Worm (Caenorhabditis elegans): Measurements from ENCODE around the gene fat-5.

The fat-5 gene

ce11 chrV:17707022-17707421 is 17.8 kb upstream of the fat-5 start, which contains the start of gene srh-31:
srh-31 (plus strand) TSS chrV:17707322.
- TF ChIP-seq fkh-8 (tag; optimal IDR thresholded peaks at IDR 0.05) (no peak), mef-2 (tag; optimal IDR thresholded peaks at IDR 0.05) (no peak), skn-1 (tag; optimal IDR thresholded peaks at IDR 0.05) (no peak), elt-2 (tag; optimal IDR thresholded peaks at IDR 0.05) (no peak), ces-1 (GFP tag; optimal IDR thresholded peaks at IDR 0.05) (no peak), dpl-1 (GFP tag; optimal IDR thresholded peaks at IDR 0.05) (no peak), nhr-76 (tag; optimal IDR thresholded peaks at IDR 0.05) (no peak), elt-3 (tag; optimal IDR thresholded peaks at IDR 0.05) (no peak), blmp-1 (tag; optimal IDR thresholded peaks at IDR 0.05) (no peak), ceh-63 (GFP tag; optimal IDR thresholded peaks at IDR 0.05) (no peak), lsy-2 (tag; optimal IDR thresholded peaks at IDR 0.05) (no peak), hlh-17 (GFP tag; optimal IDR thresholded peaks at IDR 0.05; ENCODE audit: borderline replicate concordance) (no peak), nhr-90 (tag; optimal IDR thresholded peaks at IDR 0.05; ENCODE audit: poor library complexity) (no peak), lin-39 (tag; optimal IDR thresholded peaks at IDR 0.05) (no peak), unc-62 (GFP tag; optimal IDR thresholded peaks at IDR 0.05) (no peak), fkh-10 (GFP tag; optimal IDR thresholded peaks at IDR 0.05) (no peak), lin-13 (GFP tag; optimal IDR thresholded peaks at IDR 0.05) (no peak), zip-4 (GFP tag; optimal IDR thresholded peaks at IDR 0.05) (no peak), nhr-71 (tag; optimal IDR thresholded peaks at IDR 0.05) (no peak), ama-1 (optimal IDR thresholded peaks at IDR 0.05) (no peak)

- no peak for TF ChIP-seq hpl-2 (GFP tag; optimal IDR thresholded peaks at IDR 0.05)
- no peak for TF ChIP-seq nhr-76 (tag; optimal IDR thresholded peaks at IDR 0.05)
- TF ChIP-seq unc-30 (tag; optimal IDR thresholded peaks at IDR 0.05): no peak
- no peak for TF ChIP-seq ceh-90 (tag; optimal IDR thresholded peaks at IDR 0.05)
- no peak for TF ChIP-seq pax-3 (tag; optimal IDR thresholded peaks at IDR 0.05)
- TF ChIP-seq nhr-19 (GFP tag; conservative IDR thresholded peaks at IDR 0.05): no peak
- TF ChIP-seq sup-37 (GFP tag; optimal IDR thresholded peaks at IDR 0.05): no peak
- no peak for TF ChIP-seq sptf-1 (tag; optimal IDR thresholded peaks at IDR 0.05)
- no peak for TF ChIP-seq swsn-7 (tag; optimal IDR thresholded peaks at IDR 0.05)
- TF ChIP-seq F16B12.6 (tag; optimal IDR thresholded peaks at IDR 0.05): no peak
- no peak for TF ChIP-seq Y116A8C.19 (tag; optimal IDR thresholded peaks at IDR 0.05; ENCODE audit: borderline replicate concordance)
- no peak for TF ChIP-seq unc-62 (GFP tag; optimal IDR thresholded peaks at IDR 0.05)
- no peak for TF ChIP-seq lin-15B (tag; optimal IDR thresholded peaks at IDR 0.05)
- TF ChIP-seq ceh-8 (GFP tag; optimal IDR thresholded peaks at IDR 0.05): no peak
- no peak for TF ChIP-seq ces-1 (GFP tag; optimal IDR thresholded peaks at IDR 0.05)
- no peak for TF ChIP-seq mdl-1 (tag; optimal IDR thresholded peaks at IDR 0.05)
- TF ChIP-seq jun-1 (tag; optimal IDR thresholded peaks at IDR 0.05): no peak
- TF ChIP-seq mab-9 (GFP tag; IDR thresholded peaks at IDR 0.05): no peak
- TF ChIP-seq egl-27 (tag; optimal IDR thresholded peaks at IDR 0.05): no peak
- no peak for TF ChIP-seq nhr-11 (tag; optimal IDR thresholded peaks at IDR 0.05)
These were observed 12.5 kb upstream of the fat-5 start for ce11 chrV:17712349-17712748.

- TF ChIP-seq pqm-1 (tag; optimal IDR thresholded peaks at IDR 0.05) (peak; percentile 95), elt-3 (tag; optimal IDR thresholded peaks at IDR 0.05) (peak in 1 of 6 experiments; percentile 63), tlp-1 (tag; optimal IDR thresholded peaks at IDR 0.05) (peak; percentile 40), elt-2 (tag; optimal IDR thresholded peaks at IDR 0.05) (peak; percentile 96), grh-1 (GFP tag; IDR thresholded peaks at IDR 0.05) (no peak), egl-13 (tag; optimal IDR thresholded peaks at IDR 0.05) (no peak), zip-4 (GFP tag; optimal IDR thresholded peaks at IDR 0.05) (no peak), fkh-4 (tag; optimal IDR thresholded peaks at IDR 0.05; ENCODE audit: borderline replicate concordance) (no peak), egl-27 (tag; optimal IDR thresholded peaks at IDR 0.05) (no peak), nhr-71 (tag; optimal IDR thresholded peaks at IDR 0.05) (no peak), jun-1 (tag; optimal IDR thresholded peaks at IDR 0.05) (peak; percentile 49), mef-2 (tag; optimal IDR thresholded peaks at IDR 0.05) (no peak), efl-3 (GFP tag; optimal IDR thresholded peaks at IDR 0.05) (no peak), nhr-28 (tag; optimal IDR thresholded peaks at IDR 0.05) (no peak), unc-98 (GFP tag; IDR thresholded peaks at IDR 0.05) (no peak), ces-1 (GFP tag; optimal IDR thresholded peaks at IDR 0.05) (no peak), pag-3 (tag; optimal IDR thresholded peaks at IDR 0.05; ENCODE audit: borderline replicate concordance, insufficient read depth) (no peak), snu-23 (GFP tag; optimal IDR thresholded peaks at IDR 0.05) (no peak), nhr-11 (tag; optimal IDR thresholded peaks at IDR 0.05) (no peak)
These were observed 10.5 kb upstream of the fat-5 start, which contains the start of gene twk-33 for ce11 chrV:17714330-17714729. twk-33 (minus strand) TSS chrV:17714377.

All from whole organism, L1 larva.